Fruit fly (Drosophila melanogaster) whole organism, embryonic: Measurements from ENCODE around the gene Ret.

Source experiments
- B-H2 ChIP-seq: fragments of 200-800 bp; sonication (Bioruptor generic); optimal IDR thresholded peaks from 2 replicates; lab custom pipeline; 2018; ENCODE audit warnings: missing biosample characterization, mild to moderate bottlenecking, missing genetic modification characterization
- BEAF-32 ChIP-seq: fragments of 200-800 bp; sonication (Bioruptor generic); optimal IDR thresholded peaks from 3 replicates; lab custom pipeline; 2017; ENCODE audit warnings: missing biosample characterization, missing genetic modification characterization, mild to moderate bottlenecking, moderate library complexity, missing genetic modification reagents
- CG10267 ChIP-seq: fragments of 200-800 bp; sonication (Bioruptor generic); optimal IDR thresholded peaks from 2 replicates; lab custom pipeline; 2018; ENCODE audit warnings: missing biosample characterization, mild to moderate bottlenecking, missing genetic modification characterization, moderate library complexity
- CG11247 ChIP-seq: fragments of 200-800 bp; sonication (Bioruptor generic); IDR thresholded peaks from 2 replicates; pipeline ENCODE4 v1.3.6; 2022; ENCODE audit warnings: missing biosample characterization, missing genetic modification characterization
- CG15514 ChIP-seq: fragments of 200-800 bp; sonication (Bioruptor generic); optimal IDR thresholded peaks from 3 replicates; lab custom pipeline; 2017; ENCODE audit warnings: missing biosample characterization, missing genetic modification characterization, mild to moderate bottlenecking, moderate library complexity, missing genetic modification reagents
- CG18011 ChIP-seq: fragments of 200-800 bp; sonication (Bioruptor generic); optimal IDR thresholded peaks from 2 replicates; lab custom pipeline; 2017; ENCODE audit warnings: missing biosample characterization, missing genetic modification characterization, mild to moderate bottlenecking, moderate library complexity, missing genotype
- CG30020 ChIP-seq: fragments of 200-800 bp; optimal IDR thresholded peaks from 2 replicates; lab custom pipeline; 2019; ENCODE audit warnings: missing biosample characterization, mild to moderate bottlenecking, missing genetic modification characterization, moderate library complexity
- CG42726 ChIP-seq: fragments of 200-800 bp; sonication (Bioruptor generic); IDR thresholded peaks from 2 replicates; pipeline ENCODE4 v1.3.6; 2022; ENCODE audit warnings: missing biosample characterization, missing genetic modification characterization; ENCODE audit not compliant: partially characterized antibody
- CG8290 ChIP-seq, 3 experiments: fragments of 200-800 bp; sonication (Bioruptor generic); optimal IDR thresholded peaks; 2 replicates each; lab custom pipeline; 2016 to 2019; ENCODE audit warnings: missing biosample characterization in 3 of 3, missing genetic modification characterization in 3 of 3, mild to moderate bottlenecking in 2 of 3, moderate library complexity in 1 of 3
- CG9932 ChIP-seq: fragments of 200-800 bp; sonication (Bioruptor generic); IDR thresholded peaks from 2 replicates; pipeline ENCODE4 v1.3.6; 2022; ENCODE audit warnings: missing biosample characterization, missing genetic modification characterization
- Doc3 ChIP-seq: fragments of 200-800 bp; sonication (Bioruptor generic); IDR thresholded peaks from 3 replicates; pipeline ENCODE4 v1.3.6; 2022; ENCODE audit warnings: missing biosample characterization, missing genetic modification characterization; ENCODE audit not compliant: partially characterized antibody
- Dref ChIP-seq: fragments of 200-800 bp; sonication (Bioruptor generic); IDR thresholded peaks from 2 replicates; pipeline ENCODE4 v1.3.6; 2022; ENCODE audit warnings: missing biosample characterization, missing genetic modification characterization
- E2f1 ChIP-seq: fragments of 200-800 bp; sonication (Bioruptor generic); IDR thresholded peaks from 2 replicates; pipeline ENCODE4 v1.3.6; 2022; ENCODE audit warnings: missing biosample characterization, missing genetic modification characterization
- Ets97D ChIP-seq: fragments of 200-800 bp; sonication (Bioruptor generic); optimal IDR thresholded peaks from 3 replicates; lab custom pipeline; 2016; ENCODE audit warnings: missing biosample characterization, missing genetic modification characterization
- HLH4C ChIP-seq: fragments of 200-800 bp; sonication (Bioruptor generic); IDR thresholded peaks from 3 replicates; pipeline ENCODE4 v1.3.6; 2022; ENCODE audit warnings: missing biosample characterization, missing genetic modification characterization; ENCODE audit not compliant: partially characterized antibody
- Lhr ChIP-seq: fragments of 200-800 bp; sonication (Bioruptor generic); optimal IDR thresholded peaks from 3 replicates; lab custom pipeline; 2017; ENCODE audit warnings: mild to moderate bottlenecking, missing biosample characterization, missing genetic modification reagents, missing genetic modification characterization
- MBD-R2 ChIP-seq: fragments of 200-800 bp; sonication (Bioruptor generic); IDR thresholded peaks from 2 replicates; pipeline ENCODE4 v1.3.6; 2022; ENCODE audit warnings: missing biosample characterization, missing genetic modification characterization
- Max ChIP-seq: fragments of 200-800 bp; sonication (Bioruptor generic); optimal IDR thresholded peaks from 2 replicates; lab custom pipeline; 2016; ENCODE audit warnings: missing biosample characterization, mild to moderate bottlenecking, missing genetic modification characterization
- Myb ChIP-seq: fragments of 200-800 bp; sonication (Bioruptor generic); optimal IDR thresholded peaks from 2 replicates; lab custom pipeline; 2016; ENCODE audit warnings: missing biosample characterization, missing genetic modification characterization
- Pdp1 ChIP-seq, 2 experiments: fragments of 200-800 bp; sonication (Bioruptor generic); optimal IDR thresholded peaks; 3 replicates each; lab custom pipeline; 2016; ENCODE audit warnings: missing biosample characterization in 2 of 2, missing genetic modification characterization in 2 of 2, mild to moderate bottlenecking in 1 of 2, moderate library complexity in 1 of 2
- Rfx ChIP-seq: fragments of 200-800 bp; sonication (Bioruptor generic); IDR thresholded peaks from 2 replicates; pipeline ENCODE4 v1.3.6; 2022; ENCODE audit warnings: missing biosample characterization, missing genetic modification characterization
- Scr ChIP-seq: fragments of 200-800 bp; sonication (Bioruptor generic); IDR thresholded peaks from 2 replicates; pipeline ENCODE4 v1.3.6; 2022; ENCODE audit warnings: missing biosample characterization, missing genetic modification characterization; ENCODE audit not compliant: partially characterized antibody
- Sry-β ChIP-seq: fragments of 200-800 bp; sonication (Bioruptor generic); optimal IDR thresholded peaks from 2 replicates; lab custom pipeline; 2018; ENCODE audit warnings: missing biosample characterization, mild to moderate bottlenecking, missing genetic modification characterization, moderate library complexity
- YL-1 ChIP-seq: fragments of 200-800 bp; sonication (Bioruptor generic); optimal IDR thresholded peaks from 3 replicates; lab custom pipeline; 2017; ENCODE audit warnings: missing biosample characterization, mild to moderate bottlenecking, missing genetic modification characterization
- al ChIP-seq: fragments of 200-800 bp; sonication (Bioruptor generic); IDR thresholded peaks from 2 replicates; pipeline ENCODE4 v1.3.6; 2022; ENCODE audit warnings: missing biosample characterization, missing genetic modification characterization
- amos ChIP-seq: fragments of 200-800 bp; sonication (Bioruptor generic); IDR thresholded peaks from 2 replicates; pipeline ENCODE4 v1.3.6; 2022; ENCODE audit warnings: missing biosample characterization, missing genetic modification characterization; ENCODE audit not compliant: partially characterized antibody
- ato ChIP-seq: fragments of 200-800 bp; sonication (Bioruptor generic); IDR thresholded peaks from 2 replicates; pipeline ENCODE4 v1.3.6; 2022; ENCODE audit warnings: missing biosample characterization, missing genetic modification characterization; ENCODE audit not compliant: partially characterized antibody
- cg ChIP-seq: fragments of 200-800 bp; sonication (Bioruptor generic); optimal IDR thresholded peaks from 3 replicates; lab custom pipeline; 2019; ENCODE audit warnings: missing biosample characterization, mild to moderate bottlenecking, missing genetic modification characterization, moderate library complexity
- cwo ChIP-seq: fragments of 200-800 bp; sonication (Bioruptor generic); optimal IDR thresholded peaks from 3 replicates; lab custom pipeline; 2017; ENCODE audit warnings: missing biosample characterization, missing genetic modification characterization, mild to moderate bottlenecking, moderate library complexity, missing genetic modification reagents
- danr ChIP-seq: fragments of 200-800 bp; sonication (Bioruptor generic); IDR thresholded peaks from 2 replicates; pipeline ENCODE4 v1.3.6; 2022; ENCODE audit warnings: missing biosample characterization, missing genetic modification characterization
- eve ChIP-seq, 2 experiments: fragments of >200 bp; optimal IDR thresholded peaks; 2 replicates each; lab custom pipeline; 2017; ENCODE audit warnings: missing biosample characterization in 2 of 2, missing genetic modification characterization in 2 of 2
- hbn ChIP-seq: fragments of 200-800 bp; sonication (Bioruptor generic); IDR thresholded peaks from 2 replicates; pipeline ENCODE4 v1.3.6; 2022; ENCODE audit warnings: missing biosample characterization, missing genetic modification characterization; ENCODE audit not compliant: partially characterized antibody
- insv ChIP-seq, 2 experiments: fragments of 200-800 bp; sonication (Bioruptor generic); optimal IDR thresholded peaks; 3 replicates each; lab custom pipeline; 2016 to 2018; ENCODE audit warnings: missing biosample characterization in 2 of 2, missing genetic modification characterization in 2 of 2
- inv ChIP-seq: fragments of 200-800 bp; sonication (Bioruptor generic); IDR thresholded peaks from 2 replicates; pipeline ENCODE4 v1.3.6; 2022; ENCODE audit warnings: missing biosample characterization, missing genetic modification characterization; ENCODE audit not compliant: partially characterized antibody
- knrl ChIP-seq: fragments of 200-800 bp; sonication (Bioruptor generic); IDR thresholded peaks from 3 replicates; pipeline ENCODE4 v1.3.6; 2022; ENCODE audit warnings: missing biosample characterization, missing genetic modification characterization; ENCODE audit not compliant: partially characterized antibody
- lmd ChIP-seq: fragments of 200-800 bp; sonication (Bioruptor generic); IDR thresholded peaks from 2 replicates; pipeline ENCODE4 v1.3.6; 2022; ENCODE audit warnings: missing biosample characterization, missing genetic modification characterization
- mirr ChIP-seq: fragments of 200-800 bp; sonication (Bioruptor generic); optimal IDR thresholded peaks from 3 replicates; lab custom pipeline; 2018; ENCODE audit warnings: missing biosample characterization, mild to moderate bottlenecking, missing genetic modification characterization
- onecut ChIP-seq: fragments of 200-800 bp; sonication (Bioruptor generic); IDR thresholded peaks from 2 replicates; pipeline ENCODE4 v1.3.6; 2022; ENCODE audit warnings: missing biosample characterization, missing genetic modification characterization
- pzg ChIP-seq: fragments of 200-800 bp; sonication (Bioruptor generic); optimal IDR thresholded peaks from 3 replicates; lab custom pipeline; 2018; ENCODE audit warnings: missing biosample characterization, mild to moderate bottlenecking, missing genetic modification characterization, moderate library complexity
- sens ChIP-seq: fragments of 200-800 bp; sonication (Bioruptor generic); peaks from one replicate; lab custom pipeline; 2016; ENCODE audit warnings: missing biosample characterization, missing genetic modification characterization
- sug ChIP-seq: fragments of 200-800 bp; optimal IDR thresholded peaks from 2 replicates; lab custom pipeline; 2019; ENCODE audit warnings: missing biosample characterization, mild to moderate bottlenecking, missing genetic modification characterization, moderate library complexity
- tin ChIP-seq: fragments of 200-800 bp; sonication (Bioruptor generic); optimal IDR thresholded peaks from 3 replicates; lab custom pipeline; 2016; ENCODE audit warnings: missing biosample characterization, missing genetic modification characterization
- unc-4 ChIP-seq: fragments of 200-800 bp; sonication (Bioruptor generic); IDR thresholded peaks from 2 replicates; pipeline ENCODE4 v1.3.6; 2022; ENCODE audit warnings: missing biosample characterization, missing genetic modification characterization; ENCODE audit not compliant: partially characterized antibody
- vnd ChIP-seq: fragments of 200-800 bp; sonication (Bioruptor generic); IDR thresholded peaks from 3 replicates; pipeline ENCODE4 v1.3.6; 2022; ENCODE audit warnings: missing biosample characterization, missing genetic modification characterization; ENCODE audit not compliant: partially characterized antibody
- zen2 ChIP-seq: fragments of 200-800 bp; sonication (Bioruptor generic); IDR thresholded peaks from 3 replicates; pipeline ENCODE4 v1.3.6; 2022; ENCODE audit warnings: missing biosample characterization, missing genetic modification characterization; ENCODE audit not compliant: partially characterized antibody

The Ret gene

DNA sequence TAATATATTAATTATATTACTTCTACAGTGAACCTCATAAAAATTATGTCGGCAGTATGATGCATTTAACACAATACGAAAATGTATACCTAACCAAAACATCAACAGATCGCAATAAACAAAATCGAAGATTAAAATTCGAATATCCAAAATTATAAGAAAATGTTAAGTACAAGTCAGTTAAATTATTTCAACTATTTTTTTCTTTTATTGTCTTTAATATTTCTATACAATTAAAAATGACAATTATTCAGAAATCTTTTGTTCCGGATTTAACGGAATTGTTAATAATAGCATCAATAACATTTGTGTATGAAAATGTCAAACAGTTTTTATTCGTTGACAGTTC is 56.1 kb downstream of the Ret start:
- TF ChIP-seq CG18011 (GFP tag; lab: Kevin White, UChicago) (no peak), Doc3 (0 out of 3 replicates have a peak, but pooled peaks have one; percentile 8), unc-4 (0 out of 2 replicates have a peak, but pooled peaks have one; percentile 1)

DNA sequence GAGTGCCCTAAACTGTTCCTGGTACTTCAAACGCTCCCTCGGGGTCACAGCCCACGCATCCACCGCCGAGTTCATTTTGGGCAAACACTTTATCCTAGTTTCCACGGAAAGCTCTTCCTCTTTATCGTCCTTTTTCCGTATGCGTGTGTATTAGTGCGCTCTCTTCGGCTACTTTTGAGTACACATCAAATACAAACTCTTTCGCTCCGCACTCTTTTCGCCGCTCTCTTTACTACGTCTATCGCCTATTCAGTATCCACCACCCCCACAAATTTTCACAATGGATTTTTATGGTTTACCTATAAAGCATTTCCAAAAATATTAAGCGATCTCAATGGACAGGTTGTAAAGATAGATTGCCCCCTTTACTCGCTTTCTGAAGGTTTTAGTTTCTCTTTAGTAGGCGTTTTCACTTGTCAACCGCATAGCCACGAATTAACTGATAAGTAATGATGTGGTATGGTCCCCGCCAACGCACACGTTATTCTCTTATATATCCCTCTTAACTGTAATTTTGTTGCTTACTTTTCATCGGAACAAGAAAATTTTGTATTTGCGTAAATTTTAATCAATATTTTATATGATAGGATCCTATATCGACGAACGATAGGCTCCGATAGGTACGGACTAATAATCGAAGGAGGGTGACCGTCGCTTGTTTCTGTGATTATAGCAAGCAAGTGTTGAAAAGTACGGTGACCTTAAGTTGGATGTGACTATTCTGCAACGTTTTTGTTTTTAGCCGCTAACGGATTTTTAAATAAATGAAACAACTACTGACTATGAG is 56.7 kb downstream of the Ret start, which contains the start of gene Dap160:
TSS of gene Dap160 (minus strand) at position 634 of the 787 bp plus-strand sequence.
- TF ChIP-seq Dref (peak; percentile 82), HLH4C (GFP tag; lab: Robert Waterston, UW) (peak; percentile 62), CG15514 (GFP tag; lab: Kevin White, UChicago) (peak; percentile 82), B-H2 (GFP tag; lab: Kevin White, UChicago) (peak; percentile 8), MBD-R2 (GFP tag; lab: Robert Waterston, UW) (peak; percentile 29; the same call in 1 of the 2 replicates), E2f1 (no peak), hbn (GFP tag; lab: Robert Waterston, UW) (peak; percentile 67), CG8290 (GFP tag; optimal IDR thresholded peaks at IDR 0.05; lab: Kevin White, UChicago) (peak; percentile 26), CG8290 (tag; optimal IDR thresholded peaks at IDR 0.05; lab: Kevin White, UChicago) (no peak), insv (GFP tag; optimal IDR thresholded peaks at IDR 0.05; lab: Kevin White, UChicago) (no peak), CG9932 (GFP tag; lab: Robert Waterston, UW) (peak; percentile 55), amos (GFP tag; lab: Robert Waterston, UW) (peak; percentile 85), Scr (peak; percentile 75), Rfx (GFP tag; lab: Robert Waterston, UW) (peak; percentile 52; the same call in 1 of the 2 replicates), BEAF-32 (peak; percentile 70), Ets97D (GFP tag; lab: Kevin White, UChicago) (peak; percentile 29), Pdp1 (GFP tag; optimal IDR thresholded peaks at IDR 0.05; lab: Kevin White, UChicago) (peak in 1 of 2 experiments; percentile 27), Sry-β (GFP tag; lab: Kevin White, UChicago) (no peak), danr (GFP tag; lab: Robert Waterston, UW) (no peak), cwo (no peak), CG10267 (tag; lab: Kevin White, UChicago) (peak; percentile 89), Myb (peak; percentile 92), tin (GFP tag; lab: Kevin White, UChicago) (no peak), YL-1 (GFP tag; lab: Kevin White, UChicago) (peak; percentile 47), Lhr (peak; percentile 29), sens (peak; percentile 76), Max (GFP tag; lab: Kevin White, UChicago) (peak; percentile 3), CG30020 (tag; lab: Kevin White, UChicago) (peak; percentile 10), eve (GFP tag; optimal IDR thresholded peaks at IDR 0.05; lab: Kevin White, UChicago) (no peak), knrl (GFP tag; lab: Robert Waterston, UW) (peak; percentile 68), sug (tag; lab: Kevin White, UChicago) (peak; percentile 5), al (GFP tag; lab: Robert Waterston, UW) (no peak), CG11247 (GFP tag; lab: Robert Waterston, UW) (no peak), lmd (GFP tag; lab: Robert Waterston, UW) (no peak), cg (GFP tag; lab: Kevin White, UChicago) (peak; percentile 61), inv (GFP tag; lab: Robert Waterston, UW) (peak; percentile 62; the same call in 1 of the 2 replicates), zen2 (GFP tag; lab: Robert Waterston, UW) (peak; percentile 50; the same call in 1 of the 3 replicates), ato (GFP tag; lab: Robert Waterston, UW) (peak; percentile 49; the same call in 1 of the 2 replicates), CG42726 (GFP tag; lab: Robert Waterston, UW) (peak; percentile 84), mirr (GFP tag; lab: Kevin White, UChicago) (peak; percentile 24), vnd (GFP tag; lab: Robert Waterston, UW) (peak; percentile 64), onecut (GFP tag; lab: Robert Waterston, UW) (peak; percentile 79), pzg (GFP tag; lab: Kevin White, UChicago) (peak; percentile 67)
